Fruit fly (Drosophila melanogaster): ENCODE data around the gene CG34426.

DNA sequence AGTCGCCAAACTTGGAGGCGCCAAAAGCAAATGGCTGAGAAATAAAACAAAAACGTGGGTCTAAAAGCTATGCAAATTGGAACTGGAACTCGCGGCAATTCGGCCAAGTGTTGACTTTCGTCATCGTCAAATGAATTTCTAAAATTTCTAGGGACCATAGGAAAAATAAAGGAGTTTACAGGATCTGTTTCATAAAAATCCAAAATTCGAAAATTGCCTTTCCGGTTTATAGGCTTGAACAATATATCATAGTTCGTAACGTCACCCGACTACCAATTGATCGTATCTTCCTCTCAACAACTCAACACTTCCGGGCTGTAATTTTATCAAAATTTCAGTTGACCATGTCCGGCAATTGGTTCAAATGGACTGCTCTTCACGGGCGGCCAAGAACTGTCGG lies 33.9 kb downstream of the CG34426 start, which contains the start of gene CG32026:
- TF ChIP-seq Dif (GFP tag; optimal IDR thresholded peaks at IDR 0.05; ENCODE audit: partially characterized antibody) (no peak), Dfd (GFP tag; optimal IDR thresholded peaks at IDR 0.05) (no peak)

Measured in whole organism, wandering third instar larva.